Worm (Caenorhabditis elegans) whole organism, L4 larva: ENCODE data around the gene Y41D4B.24.

Experiments used
- D1046.2 ChIP-seq: fragments of 200-800 bp; sonication (Bioruptor generic); IDR thresholded peaks from 2 replicates; pipeline ENCODE4 v1.3.6; 2022; ENCODE audit warnings: missing genetic modification characterization, missing compliant biosample characterization
- T20F7.1 ChIP-seq: fragments of 200-800 bp; sonication (Bioruptor generic); optimal IDR thresholded peaks from 2 replicates; lab custom pipeline; 2018; ENCODE audit warnings: mild to moderate bottlenecking, missing genetic modification characterization, missing compliant biosample characterization
- T26A8.4 ChIP-seq: fragments of 200-800 bp; sonication (Bioruptor generic); IDR thresholded peaks from 2 replicates; pipeline ENCODE4 v1.3.6; 2022; ENCODE audit warnings: missing genetic modification characterization, missing compliant biosample characterization
- Y105C5A.15 ChIP-seq: fragments of 200-800 bp; sonication (Bioruptor generic); IDR thresholded peaks from 2 replicates; pipeline ENCODE4 v1.3.6; 2022; ENCODE audit warnings: missing genetic modification characterization, missing compliant biosample characterization
- ZK337.2 ChIP-seq: fragments of 200-800 bp; sonication (Bioruptor generic); IDR thresholded peaks from 2 replicates; pipeline ENCODE4 v1.3.6; 2022; ENCODE audit warnings: missing genetic modification reagents, missing genetic modification characterization, missing compliant biosample characterization
- aha-1 ChIP-seq: fragments of 150-350 bp; peaks from one replicate; lab custom pipeline; 2014; ENCODE audit warnings: missing biosample characterization, missing genetic modification characterization
- ama-1 ChIP-seq: fragments of 150-350 bp; optimal IDR thresholded peaks from 2 replicates; lab custom pipeline; 2014; ENCODE audit warnings: inconsistent platforms, mixed read lengths
- ceh-32 ChIP-seq: sonication (generic microtip); optimal IDR thresholded peaks from 2 replicates; lab custom pipeline; 2016; ENCODE audit warnings: mild to moderate bottlenecking, missing genetic modification characterization, missing compliant biosample characterization; ENCODE audit not compliant: poor library complexity
- ceh-44 ChIP-seq: fragments of 200-800 bp; sonication (Bioruptor generic); IDR thresholded peaks from 2 replicates; pipeline ENCODE4 v1.3.6; 2022; ENCODE audit warnings: missing genetic modification reagents, missing genetic modification characterization, missing compliant biosample characterization
- ceh-82 ChIP-seq: sonication (generic microtip); optimal IDR thresholded peaks from 2 replicates; lab custom pipeline; 2017; ENCODE audit warnings: missing biosample characterization, missing genetic modification characterization
- cey-2 ChIP-seq: sonication (generic microtip); optimal IDR thresholded peaks from 3 replicates; lab custom pipeline; 2017; ENCODE audit warnings: missing genetic modification characterization, mild to moderate bottlenecking, missing compliant biosample characterization, antibody characterized with exemption, borderline replicate concordance; ENCODE audit not compliant: insufficient read depth
- daf-16 ChIP-seq, 3 experiments: sonication (generic microtip); optimal IDR thresholded peaks; 2 replicates each; lab custom pipeline; 2016 to 2017; ENCODE audit warnings: missing genetic modification characterization in 3 of 3, missing genetic modification reagents in 3 of 3, mild to moderate bottlenecking in 2 of 3, missing compliant biosample characterization in 2 of 3, missing biosample characterization in 1 of 3, moderate library complexity in 1 of 3
- dmd-6 ChIP-seq: fragments of 200-800 bp; sonication (Bioruptor generic); IDR thresholded peaks from 2 replicates; pipeline ENCODE4 v1.3.6; 2022; ENCODE audit warnings: missing genetic modification reagents, missing genetic modification characterization, missing compliant biosample characterization
- fkh-10 ChIP-seq: fragments of 150-350 bp; optimal IDR thresholded peaks from 2 replicates; lab custom pipeline; 2014; ENCODE audit warnings: missing biosample characterization, missing genetic modification reagents, missing genetic modification characterization
- fos-1 ChIP-seq: fragments of 150-350 bp; optimal IDR thresholded peaks from 2 replicates; lab custom pipeline; 2014; ENCODE audit warnings: missing biosample characterization, missing genetic modification characterization
- hmg-1.1 ChIP-seq: fragments of 200-800 bp; sonication (Bioruptor generic); IDR thresholded peaks from 2 replicates; pipeline ENCODE4 v1.3.6; 2022; ENCODE audit warnings: missing genetic modification reagents, missing genetic modification characterization, missing compliant biosample characterization
- jun-1 ChIP-seq: fragments of 150-350 bp; optimal IDR thresholded peaks from 2 replicates; lab custom pipeline; 2014; ENCODE audit warnings: missing biosample characterization, missing genetic modification reagents, missing genetic modification characterization
- madf-9 ChIP-seq: fragments of 200-800 bp; sonication (Bioruptor generic); conservative IDR thresholded peaks from 2 replicates; pipeline ENCODE4 v1.3.6; 2022; ENCODE audit warnings: missing genetic modification reagents, missing genetic modification characterization, missing compliant biosample characterization
- mdl-1 ChIP-seq, 2 experiments: fragments of 150-350 bp in 1 of 2; sonication (generic microtip) in 1 of 2; optimal IDR thresholded peaks; 2 replicates each; lab custom pipeline; 2014 to 2017; ENCODE audit warnings: missing biosample characterization in 2 of 2, missing genetic modification characterization in 2 of 2
- mxl-2 ChIP-seq: fragments of 200-800 bp; sonication (Bioruptor generic); conservative IDR thresholded peaks from 2 replicates; pipeline ENCODE4 v1.3.6; 2022; ENCODE audit warnings: missing genetic modification reagents, missing genetic modification characterization, missing compliant biosample characterization
- nhr-102 ChIP-seq: sonication (generic microtip); optimal IDR thresholded peaks from 2 replicates; lab custom pipeline; 2016; ENCODE audit warnings: mild to moderate bottlenecking, missing genetic modification characterization, moderate library complexity, missing compliant biosample characterization
- nhr-111 ChIP-seq: fragments of 200-800 bp; sonication (Bioruptor generic); optimal IDR thresholded peaks from 2 replicates; lab custom pipeline; 2018; ENCODE audit warnings: mild to moderate bottlenecking, missing genetic modification characterization, missing compliant biosample characterization
- nhr-28 ChIP-seq: fragments of 150-350 bp; optimal IDR thresholded peaks from 2 replicates; lab custom pipeline; 2014; ENCODE audit warnings: missing biosample characterization, missing genetic modification characterization
- nhr-42 ChIP-seq: fragments of 200-800 bp; sonication (Bioruptor generic); IDR thresholded peaks from 2 replicates; pipeline ENCODE4 v1.3.6; 2022; ENCODE audit warnings: missing genetic modification characterization, missing compliant biosample characterization
- nhr-48 ChIP-seq: sonication (generic microtip); optimal IDR thresholded peaks from 2 replicates; lab custom pipeline; 2016; ENCODE audit warnings: mild to moderate bottlenecking, missing genetic modification characterization, missing compliant biosample characterization
- nhr-77 ChIP-seq: fragments of 150-350 bp; optimal IDR thresholded peaks from 2 replicates; lab custom pipeline; 2014; ENCODE audit warnings: missing biosample characterization, missing genetic modification characterization
- pha-4 ChIP-seq, 2 experiments: fragments of 150-350 bp in 1 of 2; fragments of 200-800 bp in 1 of 2; sonication (Bioruptor generic) in 1 of 2; IDR thresholded peaks in 1 of 2; optimal IDR thresholded peaks in 1 of 2; 2 replicates each; pipeline versions ENCODE4 v1.3.6 to Lab custom; 2014 to 2022; ENCODE audit warnings: missing genetic modification characterization in 2 of 2, missing genetic modification reagents in 2 of 2, missing biosample characterization in 1 of 2, missing compliant biosample characterization in 1 of 2
- spr-3 ChIP-seq: fragments of 200-800 bp; sonication (Bioruptor generic); optimal IDR thresholded peaks from 2 replicates; lab custom pipeline; 2018; ENCODE audit warnings: mild to moderate bottlenecking, missing genetic modification characterization, missing compliant biosample characterization
- unc-62 ChIP-seq, 3 experiments: fragments of 150-350 bp in 1 of 3; sonication (generic microtip); optimal IDR thresholded peaks in 2 of 3; peaks in 1 of 3; 1 replicate in 1 of 3; 2 replicates in 2 of 3; lab custom pipeline; 2014 to 2017; ENCODE audit warnings: missing biosample characterization in 3 of 3, missing genetic modification characterization in 3 of 3, missing genetic modification reagents in 3 of 3, missing genotype in 1 of 3
- vab-7 ChIP-seq: fragments of 200-800 bp; sonication (Bioruptor generic); IDR thresholded peaks from 2 replicates; pipeline ENCODE4 v1.3.6; 2022; ENCODE audit warnings: missing genetic modification reagents, missing genetic modification characterization, missing compliant biosample characterization
- zfp-3 ChIP-seq: fragments of 200-800 bp; sonication (Bioruptor generic); conservative IDR thresholded peaks from 2 replicates; pipeline ENCODE4 v1.3.6; 2022; ENCODE audit warnings: missing genetic modification reagents, missing genetic modification characterization, missing compliant biosample characterization
- zip-2 ChIP-seq: fragments of 150-350 bp; optimal IDR thresholded peaks from 2 replicates; lab custom pipeline; 2014; ENCODE audit warnings: missing biosample characterization, missing genetic modification characterization
- ztf-11 ChIP-seq: fragments of 150-350 bp; optimal IDR thresholded peaks from 2 replicates; lab custom pipeline; 2014; ENCODE audit warnings: missing biosample characterization, missing genetic modification characterization

Gene Y41D4B.24

ce11 chrIV:1649794-1650193 is 32.2 kb downstream of the Y41D4B.24 start (continued):
- no peak for TF ChIP-seq daf-16 (GFP tag; optimal IDR thresholded peaks at IDR 0.05; lab: Kevin White, UChicago)
- TF ChIP-seq daf-16 (tag; optimal IDR thresholded peaks at IDR 0.05; lab: Kevin White, UChicago) = no peak
- no peak for TF ChIP-seq nhr-48 (tag; lab: Kevin White, UChicago)
- TF ChIP-seq nhr-77 = peak; percentile 0
- no peak for TF ChIP-seq nhr-111 (GFP tag; lab: Kevin White, UChicago)
- TF ChIP-seq ceh-32 (tag; lab: Kevin White, UChicago) = no peak
- TF ChIP-seq ceh-44 (GFP tag; lab: Robert Waterston, UW) = no peak
- no peak for TF ChIP-seq Y105C5A.15 (GFP tag; lab: Robert Waterston, UW)
- TF ChIP-seq ztf-11 (tag; lab: Kevin White, UChicago) = no peak
- no peak for TF ChIP-seq cey-2 (tag; lab: Kevin White, UChicago)
- TF ChIP-seq ZK337.2 (GFP tag; lab: Robert Waterston, UW) = no peak
- TF ChIP-seq dmd-6 (GFP tag; lab: Robert Waterston, UW) = peak; percentile 81
- peak; percentile 11 for TF ChIP-seq ama-1 (lab: Kevin White, UChicago)
- TF ChIP-seq nhr-42 (GFP tag; lab: Robert Waterston, UW) = no peak
- no peak for TF ChIP-seq T26A8.4 (GFP tag; lab: Robert Waterston, UW)
- TF ChIP-seq nhr-102 (tag; lab: Kevin White, UChicago) = no peak
- no peak for TF ChIP-seq mxl-2 (GFP tag; lab: Robert Waterston, UW)
- peak in 1 of 2 experiments; percentile 67 for TF ChIP-seq mdl-1 (tag; optimal IDR thresholded peaks at IDR 0.05; lab: Kevin White, UChicago)
- TF ChIP-seq fkh-10 (GFP tag; lab: Kevin White, UChicago) = no peak
- no peak for TF ChIP-seq zfp-3 (GFP tag; lab: Robert Waterston, UW)

- TF ChIP-seq aha-1 (tag; lab: Kevin White, UChicago) (peak; percentile 77), hmg-1.1 (GFP tag; lab: Robert Waterston, UW) (no peak), madf-9 (GFP tag; lab: Robert Waterston, UW) (no peak), ztf-11 (tag; lab: Kevin White, UChicago) (no peak), zip-2 (tag; lab: Kevin White, UChicago) (no peak), ceh-32 (tag; lab: Kevin White, UChicago) (no peak), spr-3 (GFP tag; lab: Kevin White, UChicago) (no peak)
These were observed 32.6 kb downstream of the Y41D4B.24 start for ce11 chrIV:1649349-1649748.

- 0 out of 2 replicates have a peak, but pooled peaks have one; percentile 5 for TF ChIP-seq D1046.2
These were observed 36.8 kb downstream of the Y41D4B.24 start, which contains the start of gene nhr-274 for ce11 chrIV:1645198-1645597. Gene nhr-274 (minus strand): TSS chrIV:1645298.

ce11 chrIV:1637333-1637732 is 44.6 kb downstream of the Y41D4B.24 start:
- no peak for TF ChIP-seq fos-1
- no peak for TF ChIP-seq nhr-28 (tag; lab: Kevin White, UChicago)
- TF ChIP-seq daf-16 (GFP tag; optimal IDR thresholded peaks at IDR 0.05; lab: Kevin White, UChicago) = no peak
- TF ChIP-seq daf-16 (tag; optimal IDR thresholded peaks at IDR 0.05; lab: Kevin White, UChicago) = peak; percentile 4
- peak; percentile 16; the same call in 1 of the 2 replicates for TF ChIP-seq pha-4 (GFP tag; IDR thresholded peaks at IDR 0.05; lab: Robert Waterston, UW)
- no peak for TF ChIP-seq pha-4 (tag; optimal IDR thresholded peaks at IDR 0.05; lab: Kevin White, UChicago)
- peak; percentile 17; the same call in 1 of the 2 replicates for TF ChIP-seq vab-7 (GFP tag; lab: Robert Waterston, UW)
- no peak for TF ChIP-seq zip-2 (tag; lab: Kevin White, UChicago)
- peak; percentile 13 for TF ChIP-seq ama-1 (lab: Kevin White, UChicago)
- TF ChIP-seq jun-1 (tag; lab: Kevin White, UChicago) = no peak
- no peak for TF ChIP-seq T20F7.1 (GFP tag; lab: Kevin White, UChicago)
- TF ChIP-seq ceh-82 (tag; lab: Kevin White, UChicago) = no peak
- peak in 1 of 2 experiments; percentile 36 for TF ChIP-seq unc-62 (GFP tag; optimal IDR thresholded peaks at IDR 0.05 in 1 of 2; lab: Kevin White, UChicago)
- no peak for TF ChIP-seq unc-62 (tag; optimal IDR thresholded peaks at IDR 0.05; lab: Kevin White, UChicago)
